Worm (Caenorhabditis elegans): Measurements from ENCODE around the gene K01G5.10.
A peak's percentile ranks its signal among the peaks of the same experiment; 100 is the strongest.

Gene K01G5.10

DNA sequence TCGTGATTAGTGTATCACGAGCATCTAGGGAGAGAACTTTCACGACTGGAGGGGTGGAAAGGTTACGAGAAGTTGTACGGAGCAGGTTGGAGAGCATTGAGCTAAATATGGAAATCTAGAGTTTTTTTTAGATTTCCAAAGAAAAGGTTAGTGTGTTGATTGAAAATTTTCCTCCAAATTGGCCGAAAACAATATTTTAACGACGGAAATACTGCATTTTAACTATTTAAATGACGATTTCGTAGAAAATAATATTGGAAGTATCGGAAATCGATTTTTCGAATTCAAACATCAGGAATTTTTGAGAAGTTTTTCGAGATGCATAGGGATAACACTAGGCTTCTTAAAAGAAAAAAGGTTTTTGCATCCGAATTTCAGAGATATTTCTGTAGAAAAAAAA lies at the start of gene K01G5.10:
Gene K01G5.10 (minus strand): TSS at position 101 of the 400 bp plus-strand sequence.
- TF ChIP-seq fos-1 (tag; optimal IDR thresholded peaks at IDR 0.05) (no peak), xbp-1 (tag; optimal IDR thresholded peaks at IDR 0.05) (no peak), fkh-4 (tag; optimal IDR thresholded peaks at IDR 0.05; ENCODE audit: borderline replicate concordance) (no peak), zag-1 (tag; optimal IDR thresholded peaks at IDR 0.05) (no peak)

DNA sequence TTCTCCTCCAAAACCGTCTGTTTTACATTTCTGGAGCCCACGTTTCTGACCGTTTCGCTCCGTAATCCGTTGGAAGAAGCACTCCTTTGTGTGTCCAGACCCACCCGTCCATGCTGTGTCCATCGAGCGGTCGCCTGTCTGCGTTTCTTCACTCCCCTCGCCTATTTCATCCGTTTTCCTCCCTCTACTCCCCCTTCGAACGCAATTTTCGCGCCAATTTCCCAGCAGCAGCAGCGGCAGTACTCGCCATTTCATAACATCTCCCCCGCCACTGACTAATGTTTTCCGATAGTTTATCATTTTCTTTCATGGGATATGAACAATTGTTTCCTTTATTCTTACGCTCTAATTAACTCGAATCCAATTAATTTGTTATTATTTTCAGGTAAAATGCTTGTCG lies 49.6 kb upstream of the K01G5.10 start:
- peak in 1 of 3 experiments; percentile 67 for TF ChIP-seq ceh-82 (tag; optimal IDR thresholded peaks at IDR 0.05)
- no peak for TF ChIP-seq zip-4 (GFP tag; optimal IDR thresholded peaks at IDR 0.05)
- no peak for TF ChIP-seq lir-3 (tag; optimal IDR thresholded peaks at IDR 0.05; ENCODE audit: poor library complexity)
- no peak for TF ChIP-seq swsn-7 (tag; optimal IDR thresholded peaks at IDR 0.05)
- TF ChIP-seq lin-14 (GFP tag; optimal IDR thresholded peaks at IDR 0.05): peak; percentile 77
- TF ChIP-seq rnt-1 (tag; optimal IDR thresholded peaks at IDR 0.05): peak; percentile 43
- no peak for TF ChIP-seq tlp-1 (tag; optimal IDR thresholded peaks at IDR 0.05)
- TF ChIP-seq xbp-1 (tag; optimal IDR thresholded peaks at IDR 0.05): peak; percentile 6
- TF ChIP-seq lin-39 (tag; optimal IDR thresholded peaks at IDR 0.05): no peak
- peak; percentile 3 to 61 (median 43) for TF ChIP-seq dpl-1 (GFP tag; optimal IDR thresholded peaks at IDR 0.05)
- peak in 1 of 2 experiments; percentile 17 for TF ChIP-seq mdl-1 (tag; optimal IDR thresholded peaks at IDR 0.05)
- no peak for TF ChIP-seq unc-30 (tag; optimal IDR thresholded peaks at IDR 0.05)
- TF ChIP-seq lin-13 (GFP tag; optimal IDR thresholded peaks at IDR 0.05): no peak
- no peak for TF ChIP-seq nhr-85 (tag)
- no peak for TF ChIP-seq mep-1 (tag; optimal IDR thresholded peaks at IDR 0.05)
- peak; percentile 30 for TF ChIP-seq snu-23 (GFP tag; optimal IDR thresholded peaks at IDR 0.05)
- TF ChIP-seq lin-35 (GFP tag; optimal IDR thresholded peaks at IDR 0.05): peak; percentile 45 to 55
- peak; percentile 3 for TF ChIP-seq nhr-47 (tag; optimal IDR thresholded peaks at IDR 0.05)
- TF ChIP-seq F16B12.6 (tag; optimal IDR thresholded peaks at IDR 0.05): peak; percentile 5
- TF ChIP-seq unc-62 (GFP tag; optimal IDR thresholded peaks at IDR 0.05): no peak
- peak; percentile 28 for TF ChIP-seq nhr-71 (tag; optimal IDR thresholded peaks at IDR 0.05)
- peak; percentile 2; the same call in 1 of the 2 replicates for TF ChIP-seq nhr-19 (GFP tag; conservative IDR thresholded peaks at IDR 0.05)
- no peak for TF ChIP-seq jun-1 (tag; optimal IDR thresholded peaks at IDR 0.05)
- peak; percentile 29 to 80 for TF ChIP-seq efl-1 (optimal IDR thresholded peaks at IDR 0.05)
- peak; percentile 49 to 92 for TF ChIP-seq efl-1 (GFP tag; optimal IDR thresholded peaks at IDR 0.05 in 1 of 2)
- TF ChIP-seq irx-1 (tag; optimal IDR thresholded peaks at IDR 0.05): no peak
- TF ChIP-seq lsy-2 (tag; optimal IDR thresholded peaks at IDR 0.05): peak; percentile 2 to 34
- TF ChIP-seq skn-1 (tag; optimal IDR thresholded peaks at IDR 0.05): peak; percentile 50
- TF ChIP-seq tbx-2 (tag; optimal IDR thresholded peaks at IDR 0.05): peak; percentile 11
- no peak for TF ChIP-seq nhr-11 (tag; optimal IDR thresholded peaks at IDR 0.05)
- no peak for TF ChIP-seq pax-3 (tag; optimal IDR thresholded peaks at IDR 0.05)
- TF ChIP-seq grh-1 (GFP tag; IDR thresholded peaks at IDR 0.05): no peak

DNA sequence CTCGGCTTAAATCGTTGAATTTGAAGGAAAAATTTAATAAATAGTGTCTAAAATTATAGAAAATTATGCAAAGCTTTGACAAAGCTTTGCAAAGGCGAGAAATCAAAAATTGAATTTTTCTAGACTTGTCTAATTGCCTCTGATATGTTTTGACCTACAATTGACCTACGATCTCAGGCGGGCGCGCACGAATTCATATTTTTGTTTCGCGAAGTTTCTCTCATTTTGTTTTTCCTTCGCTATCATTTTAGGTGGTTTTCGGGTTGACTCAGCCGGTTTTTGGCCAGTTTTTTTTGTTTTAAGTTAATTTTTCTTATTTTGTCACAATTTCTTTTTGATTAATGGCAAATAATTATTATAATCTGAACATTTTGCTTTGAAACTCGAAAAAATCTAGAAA lies 48.9 kb upstream of the K01G5.10 start:
- TF ChIP-seq snu-23 (GFP tag; optimal IDR thresholded peaks at IDR 0.05) (no peak), nhr-28 (tag; optimal IDR thresholded peaks at IDR 0.05) (no peak), nhr-237 (tag; optimal IDR thresholded peaks at IDR 0.05) (no peak), aha-1 (tag; optimal IDR thresholded peaks at IDR 0.05) (no peak), skn-1 (tag; optimal IDR thresholded peaks at IDR 0.05) (no peak), lir-3 (tag; optimal IDR thresholded peaks at IDR 0.05; ENCODE audit: poor library complexity) (no peak), ets-5 (GFP tag; IDR thresholded peaks at IDR 0.05) (no peak)

DNA sequence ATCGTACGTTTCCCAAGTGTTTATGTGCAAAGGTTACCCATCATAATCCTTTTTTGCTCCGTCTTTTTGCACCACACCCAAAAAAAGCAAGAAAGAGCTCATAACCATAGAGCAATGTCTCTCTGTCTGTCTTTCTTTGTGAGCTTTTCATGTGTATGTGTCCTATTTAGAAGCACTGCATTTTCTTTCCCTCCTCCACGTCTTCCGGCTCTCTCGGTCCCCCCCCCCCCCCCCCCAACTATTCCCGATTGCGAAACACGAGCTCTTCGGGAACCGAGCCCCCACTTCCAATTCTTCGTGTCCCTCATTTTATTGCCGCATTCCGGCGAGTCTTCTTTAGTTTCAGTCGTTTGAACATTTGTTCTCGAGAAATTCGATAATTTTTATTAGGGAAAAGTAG lies 48.5 kb upstream of the K01G5.10 start:
- TF ChIP-seq C04F5.9 (tag; optimal IDR thresholded peaks at IDR 0.05) (no peak), lin-14 (GFP tag; optimal IDR thresholded peaks at IDR 0.05) (peak; percentile 65), nhr-76 (tag; optimal IDR thresholded peaks at IDR 0.05) (no peak), sox-4 (tag; optimal IDR thresholded peaks at IDR 0.05) (no peak), fkh-8 (tag; optimal IDR thresholded peaks at IDR 0.05) (peak; percentile 48), grh-1 (GFP tag; IDR thresholded peaks at IDR 0.05) (0 out of 2 replicates have a peak, but pooled peaks have one; percentile 5), zip-4 (GFP tag; optimal IDR thresholded peaks at IDR 0.05) (peak; percentile 26), ceh-82 (tag; optimal IDR thresholded peaks at IDR 0.05) (peak in 1 of 3 experiments; percentile 16), sup-37 (GFP tag; optimal IDR thresholded peaks at IDR 0.05) (no peak)
